Fruit fly (Drosophila melanogaster): ENCODE measurements around the gene CG31097.

DNA sequence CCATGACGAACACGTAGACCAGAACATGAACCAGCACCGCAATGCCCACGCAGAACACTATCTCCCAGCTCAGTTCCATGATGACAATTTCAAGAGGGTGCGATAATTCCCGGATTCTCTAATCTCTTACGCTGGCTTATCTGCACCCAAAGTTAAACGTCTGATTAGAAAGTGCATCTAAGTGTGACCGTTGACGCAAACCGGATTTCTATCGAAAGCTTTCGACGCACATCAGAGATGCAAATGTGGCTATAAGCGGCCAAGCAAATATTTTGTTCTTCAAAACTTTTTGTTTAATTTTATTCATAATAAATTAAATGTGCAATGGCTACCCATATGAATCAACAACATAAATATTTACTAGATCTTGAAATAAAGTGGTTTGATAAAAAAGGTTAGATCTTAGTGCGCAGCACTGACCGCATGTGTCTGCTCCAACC is 35.2 kb downstream of the CG31097 start, which contains the start of the genes Kdsr and CG11858:
- TF ChIP-seq CG11247 (GFP tag; IDR thresholded peaks at IDR 0.05): 0 out of 2 replicates have a peak, but pooled peaks have one; percentile 18
- TF ChIP-seq Sox102F (GFP tag; optimal IDR thresholded peaks at IDR 0.05): peak; percentile 72
- TF ChIP-seq TFAM (GFP tag; optimal IDR thresholded peaks at IDR 0.05): no peak
- TF ChIP-seq slou (GFP tag; optimal IDR thresholded peaks at IDR 0.05): no peak
- no peak for TF ChIP-seq fd102C (GFP tag; optimal IDR thresholded peaks at IDR 0.05)
- TF ChIP-seq pita (GFP tag; optimal IDR thresholded peaks at IDR 0.05): no peak
